Worm (Caenorhabditis elegans): ENCODE measurements around the gene bcmo-2.

The bcmo-2 gene

DNA sequence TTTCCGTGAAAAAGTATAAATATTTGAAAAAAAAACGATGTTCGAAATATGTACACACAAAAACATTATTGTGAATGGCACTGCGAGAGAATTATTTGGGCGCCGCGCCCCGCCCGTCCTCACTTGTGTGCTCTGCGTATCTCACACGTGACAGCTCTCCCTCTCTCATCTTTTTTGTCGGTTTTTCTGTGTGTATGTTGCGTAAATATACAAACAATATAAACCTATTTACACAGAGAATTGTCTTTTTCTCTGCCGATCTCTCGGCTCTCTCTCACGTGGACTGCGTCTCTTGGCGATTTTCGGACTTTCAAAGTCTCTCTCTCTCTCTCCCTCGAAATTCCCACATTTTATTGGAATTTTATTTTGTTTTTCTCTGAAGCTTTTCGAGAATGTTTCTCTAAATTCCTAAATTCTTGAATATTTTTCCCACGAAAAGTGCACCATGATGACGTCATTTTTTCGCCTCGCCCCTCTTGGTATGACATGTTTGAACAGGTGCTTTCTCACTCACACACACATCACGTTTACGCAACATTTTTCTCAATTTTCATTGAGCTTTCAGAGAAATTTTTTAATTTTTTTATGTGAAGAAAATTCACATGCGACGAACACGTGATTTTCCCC is 48.1 kb upstream of the bcmo-2 start (continued):
- peak; percentile 83 for TF ChIP-seq nhr-20 (tag; optimal IDR thresholded peaks at IDR 0.05)
- TF ChIP-seq mep-1 (tag; optimal IDR thresholded peaks at IDR 0.05): peak; percentile 62
- no peak for TF ChIP-seq mab-9 (GFP tag; IDR thresholded peaks at IDR 0.05)
- peak; percentile 22 for TF ChIP-seq F16B12.6 (tag; optimal IDR thresholded peaks at IDR 0.05)
- no peak for TF ChIP-seq zip-4 (GFP tag; optimal IDR thresholded peaks at IDR 0.05)
- no peak for TF ChIP-seq fkh-4 (tag; optimal IDR thresholded peaks at IDR 0.05; ENCODE audit: borderline replicate concordance)
- TF ChIP-seq nhr-76 (tag; optimal IDR thresholded peaks at IDR 0.05): no peak
- no peak for TF ChIP-seq efl-3 (GFP tag; optimal IDR thresholded peaks at IDR 0.05)
- no peak for TF ChIP-seq nhr-12 (tag; optimal IDR thresholded peaks at IDR 0.05)
- no peak for TF ChIP-seq sptf-1 (tag; optimal IDR thresholded peaks at IDR 0.05)
- no peak for TF ChIP-seq tlp-1 (tag; optimal IDR thresholded peaks at IDR 0.05)
- TF ChIP-seq pax-3 (tag; optimal IDR thresholded peaks at IDR 0.05): peak; percentile 45
- TF ChIP-seq hlh-17 (GFP tag; optimal IDR thresholded peaks at IDR 0.05; ENCODE audit: borderline replicate concordance): no peak
- TF ChIP-seq lin-14 (GFP tag; optimal IDR thresholded peaks at IDR 0.05): peak; percentile 97
- no peak for TF ChIP-seq pag-3 (tag; optimal IDR thresholded peaks at IDR 0.05; ENCODE audit: borderline replicate concordance, insufficient read depth)
- peak; percentile 68 to 87 for TF ChIP-seq mdl-1 (tag; optimal IDR thresholded peaks at IDR 0.05)
- TF ChIP-seq dsc-1 (tag; optimal IDR thresholded peaks at IDR 0.05): peak; percentile 65
- TF ChIP-seq nhr-90 (tag; optimal IDR thresholded peaks at IDR 0.05; ENCODE audit: poor library complexity): peak; percentile 59
- TF ChIP-seq unc-86 (tag; optimal IDR thresholded peaks at IDR 0.05): peak; percentile 26
- peak; percentile 82 for TF ChIP-seq tbx-2 (tag; optimal IDR thresholded peaks at IDR 0.05)
- no peak for TF ChIP-seq alr-1 (tag; optimal IDR thresholded peaks at IDR 0.05; ENCODE audit: borderline replicate concordance)
- peak; percentile 79 for TF ChIP-seq fkh-8 (tag; optimal IDR thresholded peaks at IDR 0.05)
- TF ChIP-seq unc-98 (GFP tag; IDR thresholded peaks at IDR 0.05): 0 out of 2 replicates have a peak, but pooled peaks have one; percentile 20
- peak; percentile 28 for TF ChIP-seq ceh-8 (GFP tag; optimal IDR thresholded peaks at IDR 0.05)
- no peak for TF ChIP-seq fkh-10 (GFP tag; optimal IDR thresholded peaks at IDR 0.05)
- peak; percentile 56 for TF ChIP-seq lin-13 (GFP tag; optimal IDR thresholded peaks at IDR 0.05)
- TF ChIP-seq lin-35 (GFP tag; optimal IDR thresholded peaks at IDR 0.05): peak; percentile 49 to 59
- TF ChIP-seq hlh-4 (tag; optimal IDR thresholded peaks at IDR 0.05): peak; percentile 78
- peak; percentile 77 for TF ChIP-seq irx-1 (tag; optimal IDR thresholded peaks at IDR 0.05)
- no peak for TF ChIP-seq lin-39 (tag; optimal IDR thresholded peaks at IDR 0.05)
- TF ChIP-seq elt-2 (tag; optimal IDR thresholded peaks at IDR 0.05): peak; percentile 84

DNA sequence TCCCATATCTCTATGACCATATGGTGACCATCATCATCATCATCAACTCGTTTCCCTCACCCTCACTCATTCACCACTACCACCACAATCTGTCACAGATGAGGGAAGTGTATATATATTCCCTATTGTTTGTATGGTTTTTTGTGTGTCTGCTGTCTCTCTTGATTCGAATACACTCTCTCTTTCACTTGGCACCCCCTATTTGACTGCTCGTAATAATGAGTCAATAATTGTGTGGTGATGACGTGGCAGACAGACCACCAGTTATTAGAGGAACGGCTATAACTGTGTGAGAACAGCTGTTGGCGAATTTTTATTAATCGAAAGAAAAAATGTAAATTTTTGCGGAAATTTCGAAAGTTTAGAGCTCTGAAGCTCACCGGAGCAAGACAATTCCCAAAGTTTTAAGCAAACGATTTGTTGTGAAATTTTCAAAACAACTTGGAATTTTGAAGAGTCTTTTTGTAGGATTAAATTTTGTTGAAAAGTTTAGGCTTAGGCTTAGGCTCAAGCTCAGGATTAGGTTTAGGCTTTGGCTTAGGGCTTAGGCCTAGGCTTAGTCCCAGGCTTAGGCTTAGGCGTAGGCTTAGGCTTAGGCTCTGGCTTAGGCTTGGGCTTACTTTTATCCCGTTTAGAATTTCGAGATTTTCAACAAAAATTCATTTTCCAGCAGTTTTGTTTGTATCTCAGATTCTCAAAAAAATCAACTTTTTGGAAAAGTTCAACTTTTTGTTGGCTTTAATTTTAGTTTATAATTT is 47.0 kb upstream of the bcmo-2 start:
- TF ChIP-seq rnt-1 (tag; optimal IDR thresholded peaks at IDR 0.05) (no peak), nhr-85 (tag) (peak; percentile 1)

DNA sequence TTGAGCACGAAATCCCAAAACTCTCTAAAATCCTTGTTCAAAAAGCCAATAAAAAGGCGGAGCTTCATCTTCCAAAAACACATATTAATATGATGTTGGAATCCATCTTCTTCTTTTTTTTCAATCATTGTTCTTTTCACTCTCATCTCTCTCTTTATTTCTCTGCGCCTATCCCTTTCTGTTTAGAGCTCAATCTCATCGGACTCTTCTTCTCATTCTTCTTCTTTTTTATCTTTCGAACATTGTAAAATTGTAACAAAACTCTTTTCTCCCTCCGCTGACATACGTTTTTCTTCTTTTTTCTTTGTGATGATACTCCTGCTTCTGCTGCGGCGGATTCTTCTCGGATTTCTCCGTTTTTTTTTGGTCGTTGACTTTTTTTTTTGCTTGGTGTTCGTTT is 46.1 kb upstream of the bcmo-2 start:
- TF ChIP-seq unc-98 (GFP tag; IDR thresholded peaks at IDR 0.05) (no peak), pax-3 (tag; optimal IDR thresholded peaks at IDR 0.05) (no peak), aly-2 (tag; optimal IDR thresholded peaks at IDR 0.05) (no peak), pag-3 (tag; optimal IDR thresholded peaks at IDR 0.05; ENCODE audit: borderline replicate concordance, insufficient read depth) (peak; percentile 30), nhr-85 (tag) (no peak), dsc-1 (tag; optimal IDR thresholded peaks at IDR 0.05) (peak; percentile 32), irx-1 (tag; optimal IDR thresholded peaks at IDR 0.05) (peak; percentile 41), nhr-28 (tag; optimal IDR thresholded peaks at IDR 0.05) (no peak), nhr-77 (tag; optimal IDR thresholded peaks at IDR 0.05) (no peak), lsy-2 (tag; optimal IDR thresholded peaks at IDR 0.05) (peak; percentile 37 to 43), elt-2 (tag; optimal IDR thresholded peaks at IDR 0.05) (no peak), nhr-71 (tag; optimal IDR thresholded peaks at IDR 0.05) (peak; percentile 46), jun-1 (tag; optimal IDR thresholded peaks at IDR 0.05) (no peak), ama-1 (optimal IDR thresholded peaks at IDR 0.05) (no peak), skn-1 (tag; optimal IDR thresholded peaks at IDR 0.05) (no peak), efl-1 (optimal IDR thresholded peaks at IDR 0.05) (no peak), efl-1 (GFP tag; optimal IDR thresholded peaks at IDR 0.05 in 1 of 2) (no peak), rnt-1 (tag; optimal IDR thresholded peaks at IDR 0.05) (peak; percentile 34), zip-4 (GFP tag; optimal IDR thresholded peaks at IDR 0.05) (no peak), ztf-4 (tag; optimal IDR thresholded peaks at IDR 0.05) (peak; percentile 2), snu-23 (GFP tag; optimal IDR thresholded peaks at IDR 0.05) (peak; percentile 20), ceh-82 (tag; optimal IDR thresholded peaks at IDR 0.05) (peak in 1 of 3 experiments; percentile 15), blmp-1 (tag; optimal IDR thresholded peaks at IDR 0.05) (no peak), lin-14 (GFP tag; optimal IDR thresholded peaks at IDR 0.05) (peak; percentile 78), mep-1 (tag; optimal IDR thresholded peaks at IDR 0.05) (peak; percentile 42)
